Fruit fly (Drosophila melanogaster): ENCODE data around the gene CG4287.

Gene CG4287

DNA sequence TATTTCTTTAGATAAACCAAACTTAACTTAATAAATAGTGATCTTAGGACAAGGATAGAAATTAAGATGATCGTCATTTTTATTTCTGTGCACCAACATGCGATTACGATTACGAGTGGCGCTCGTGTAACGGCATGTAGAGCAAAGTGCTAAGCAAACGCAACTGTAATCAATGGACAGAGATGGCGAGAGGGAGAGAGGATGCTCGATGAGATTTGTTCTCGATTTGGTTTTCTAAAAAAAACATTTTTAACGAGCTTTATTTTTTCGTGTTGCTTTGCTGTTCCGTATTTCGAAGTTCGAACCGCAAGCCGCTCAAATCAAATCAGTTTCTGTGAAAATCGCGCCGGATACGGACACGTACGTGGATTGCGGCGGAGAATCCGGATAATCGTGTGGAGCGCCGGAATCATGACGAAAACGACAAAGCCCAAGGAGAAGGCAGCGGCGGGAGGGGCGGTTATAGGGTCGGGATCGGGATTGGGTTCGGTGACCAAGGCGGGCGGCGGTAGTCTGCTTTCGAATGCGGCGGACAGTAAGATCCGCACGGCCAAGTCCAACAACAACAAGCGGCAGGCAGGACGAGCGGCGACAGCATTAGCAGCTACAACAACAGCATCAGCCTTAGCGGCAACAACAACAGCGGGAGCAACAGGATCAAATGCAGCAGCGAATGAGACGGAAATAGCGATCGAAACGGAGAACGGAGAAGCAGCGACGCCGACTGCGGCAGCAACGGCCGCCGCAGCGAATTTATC, 30.3 kb upstream of the CG4287 start:
- TF ChIP-seq pan (optimal IDR thresholded peaks at IDR 0.05) (no peak), usp (GFP tag; optimal IDR thresholded peaks at IDR 0.05) (no peak), psq (optimal IDR thresholded peaks at IDR 0.05) (no peak), EcR (GFP tag; optimal IDR thresholded peaks at IDR 0.05) (no peak), CG8478 (optimal IDR thresholded peaks at IDR 0.05) (no peak), Dll (optimal IDR thresholded peaks at IDR 0.05) (no peak)

DNA sequence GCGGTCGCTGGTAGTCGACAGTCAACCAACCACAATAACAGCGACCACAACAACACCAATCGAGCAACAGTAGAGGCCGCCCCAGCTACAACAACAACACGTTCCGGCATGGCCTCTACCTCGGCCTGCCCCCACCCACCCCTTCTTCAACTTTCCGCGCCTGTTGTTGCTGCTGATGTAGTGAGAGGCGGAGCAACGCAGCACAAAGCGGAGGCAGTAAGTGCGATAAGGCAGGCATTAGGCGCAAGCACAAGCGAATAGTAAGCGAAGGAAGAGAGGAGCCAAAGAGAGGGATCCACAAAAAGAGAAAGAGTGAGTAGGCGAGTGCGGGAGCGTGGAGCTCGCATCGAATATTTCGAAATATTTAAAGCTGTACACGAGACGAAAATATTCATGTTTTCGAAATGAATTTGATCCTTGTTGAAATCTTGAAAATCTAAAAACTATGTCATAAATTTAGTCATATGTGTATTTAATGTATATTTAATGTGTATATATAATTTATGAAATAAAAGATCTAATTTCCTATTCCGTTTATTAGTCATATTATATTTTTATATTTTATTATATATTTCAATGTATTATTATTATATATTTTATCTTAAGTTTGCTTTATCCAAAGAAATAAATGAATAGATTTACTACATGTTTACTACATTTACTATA, 29.6 kb upstream of the CG4287 start:
- no peak for TF ChIP-seq EcR (GFP tag; optimal IDR thresholded peaks at IDR 0.05)

DNA sequence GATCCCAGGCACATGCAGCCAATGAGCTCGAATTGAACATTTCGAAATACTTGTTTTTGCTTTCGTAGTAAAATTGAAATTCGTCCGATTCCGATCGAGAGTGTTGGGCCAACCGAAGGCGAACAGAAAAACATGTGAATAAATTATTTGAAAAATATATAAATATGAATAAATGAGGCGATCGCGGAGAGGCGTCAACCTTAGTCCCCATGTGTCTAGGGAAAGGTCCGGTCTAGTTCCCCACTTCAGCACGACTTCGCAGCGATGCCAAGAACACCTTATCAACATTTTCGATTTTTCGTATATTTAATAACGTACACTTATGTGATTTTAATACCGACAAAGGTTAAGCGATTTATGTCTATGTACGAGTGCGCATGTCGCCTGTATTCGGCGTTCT, 27.9 kb upstream of the CG4287 start:
- no peak for TF ChIP-seq Dll (optimal IDR thresholded peaks at IDR 0.05)
- TF ChIP-seq EcR (GFP tag; optimal IDR thresholded peaks at IDR 0.05): no peak
- no peak for TF ChIP-seq pan (optimal IDR thresholded peaks at IDR 0.05)
- no peak for TF ChIP-seq psq (optimal IDR thresholded peaks at IDR 0.05)
- TF ChIP-seq usp (GFP tag; optimal IDR thresholded peaks at IDR 0.05): no peak
- TF ChIP-seq CG8478 (optimal IDR thresholded peaks at IDR 0.05): no peak

DNA sequence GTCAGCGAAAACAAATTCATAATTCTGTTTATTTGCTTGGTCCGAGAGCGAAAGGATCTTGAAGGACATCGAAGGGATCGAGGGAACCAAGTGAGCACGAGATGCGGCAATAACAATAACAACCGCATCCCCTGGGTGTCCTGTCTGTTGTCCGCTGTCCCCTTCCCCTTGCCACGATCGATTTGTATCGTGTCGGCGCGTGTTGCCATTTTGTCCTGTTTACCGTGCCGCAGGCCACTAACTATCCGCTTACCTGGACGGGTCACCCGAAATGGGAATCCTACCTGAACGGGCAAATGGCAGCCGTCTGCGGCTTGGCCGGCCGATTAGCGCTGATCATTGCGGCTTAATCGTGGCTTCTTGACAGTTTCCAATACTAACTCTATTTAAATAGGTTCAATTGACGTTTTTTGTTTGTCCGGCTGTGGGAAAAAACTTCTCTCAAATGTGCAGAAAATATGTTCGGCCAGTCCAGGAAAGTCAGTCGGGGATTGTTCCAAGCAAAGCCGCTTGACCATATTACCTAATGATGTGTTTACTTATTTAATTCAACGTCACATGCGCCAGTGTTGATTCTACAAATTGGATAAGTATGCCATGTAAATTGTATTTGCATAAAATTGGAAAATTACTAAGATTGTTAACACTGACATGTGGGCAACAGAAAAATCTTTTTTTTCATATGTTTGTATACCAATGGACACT, 25.7 kb upstream of the CG4287 start:
- TF ChIP-seq usp (GFP tag; optimal IDR thresholded peaks at IDR 0.05) (no peak), Dll (optimal IDR thresholded peaks at IDR 0.05) (no peak), EcR (GFP tag; optimal IDR thresholded peaks at IDR 0.05) (no peak), pan (optimal IDR thresholded peaks at IDR 0.05) (no peak), psq (optimal IDR thresholded peaks at IDR 0.05) (no peak), CG8478 (optimal IDR thresholded peaks at IDR 0.05) (no peak)

DNA sequence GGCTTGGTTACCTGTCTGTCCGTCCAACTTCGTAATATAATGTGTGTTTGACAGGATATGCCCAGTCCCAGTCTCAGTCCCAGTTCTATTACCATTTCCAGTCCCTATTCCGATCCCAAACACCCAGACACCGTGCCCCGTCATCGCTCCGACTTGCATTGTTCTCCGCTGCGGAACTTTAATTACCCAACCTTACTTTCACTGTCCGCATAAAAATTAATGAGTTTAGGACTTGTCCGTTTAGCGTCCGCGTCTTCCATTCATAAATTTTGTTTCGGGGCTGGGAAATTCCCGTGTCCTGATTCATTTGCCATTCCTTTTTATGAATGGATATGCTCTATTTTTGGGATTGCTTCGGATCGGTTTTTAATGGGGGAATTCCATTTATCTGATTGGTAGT, 24.7 kb upstream of the CG4287 start:
- TF ChIP-seq EcR (GFP tag; optimal IDR thresholded peaks at IDR 0.05): no peak
- no peak for TF ChIP-seq CG8478 (optimal IDR thresholded peaks at IDR 0.05)
- TF ChIP-seq Dll (optimal IDR thresholded peaks at IDR 0.05): no peak
- TF ChIP-seq usp (GFP tag; optimal IDR thresholded peaks at IDR 0.05): no peak
- no peak for TF ChIP-seq pan (optimal IDR thresholded peaks at IDR 0.05)
- TF ChIP-seq psq (optimal IDR thresholded peaks at IDR 0.05): no peak

DNA sequence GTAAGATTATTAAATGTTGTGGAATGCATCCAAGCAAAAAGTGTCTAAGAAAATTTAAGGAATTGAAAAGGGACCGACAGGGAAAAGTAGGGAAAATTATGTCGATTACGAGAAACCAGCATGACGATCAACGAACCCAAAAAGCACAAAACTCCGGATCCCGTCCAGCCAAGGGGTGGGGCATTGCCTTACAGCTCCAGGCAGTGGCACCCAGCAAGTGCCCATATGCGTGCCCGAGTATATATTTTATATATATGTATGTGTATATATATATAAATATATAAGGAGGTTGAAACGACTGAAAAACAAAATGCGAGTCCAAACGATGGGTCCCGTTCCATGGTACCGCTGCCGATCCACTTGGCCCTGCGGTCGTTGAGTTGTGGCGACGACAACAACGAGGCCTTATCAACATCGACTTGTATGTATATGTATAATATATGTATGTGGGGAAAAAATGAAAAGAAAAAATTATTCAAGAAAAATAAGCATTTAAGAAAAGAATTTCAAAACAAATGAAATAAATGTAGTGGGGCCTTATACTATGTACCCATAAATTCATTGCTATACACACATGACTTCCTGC, 23.5 kb upstream of the CG4287 start:
- no peak for TF ChIP-seq pan (optimal IDR thresholded peaks at IDR 0.05)
- TF ChIP-seq EcR (GFP tag; optimal IDR thresholded peaks at IDR 0.05): no peak
- TF ChIP-seq psq (optimal IDR thresholded peaks at IDR 0.05): no peak
- no peak for TF ChIP-seq usp (GFP tag; optimal IDR thresholded peaks at IDR 0.05)
- no peak for TF ChIP-seq Dll (optimal IDR thresholded peaks at IDR 0.05)
- no peak for TF ChIP-seq CG8478 (optimal IDR thresholded peaks at IDR 0.05)

DNA sequence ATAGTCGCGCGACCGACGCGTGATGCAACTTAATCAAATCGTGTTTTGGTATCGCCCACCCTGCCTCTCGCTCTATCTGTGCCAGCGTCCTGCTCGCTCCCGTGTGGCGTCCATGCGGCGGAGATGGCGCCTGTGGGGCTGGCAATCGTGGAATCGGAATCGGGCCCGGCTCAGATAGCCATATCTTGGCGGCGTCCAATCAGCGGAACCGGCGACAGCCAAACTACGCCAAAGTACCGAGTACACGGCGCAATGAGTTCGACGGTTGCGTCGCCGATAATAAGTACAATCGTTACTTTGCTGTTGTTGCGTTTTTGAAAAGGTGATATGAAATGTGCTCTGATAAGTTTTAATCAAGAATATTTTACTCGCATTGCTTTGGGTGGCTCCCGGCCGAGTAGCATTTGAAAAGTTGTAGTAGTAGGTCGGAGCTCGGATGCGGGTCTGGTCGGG, 22.1 kb upstream of the CG4287 start, which contains the start of gene srp:
srp (plus strand) TSS at position 391 of the 453 bp plus-strand sequence.
- TF ChIP-seq pan (optimal IDR thresholded peaks at IDR 0.05) (no peak), CG8478 (optimal IDR thresholded peaks at IDR 0.05) (no peak), usp (GFP tag; optimal IDR thresholded peaks at IDR 0.05) (no peak), EcR (GFP tag; optimal IDR thresholded peaks at IDR 0.05) (no peak), psq (optimal IDR thresholded peaks at IDR 0.05) (no peak), Dll (optimal IDR thresholded peaks at IDR 0.05) (no peak)

DNA sequence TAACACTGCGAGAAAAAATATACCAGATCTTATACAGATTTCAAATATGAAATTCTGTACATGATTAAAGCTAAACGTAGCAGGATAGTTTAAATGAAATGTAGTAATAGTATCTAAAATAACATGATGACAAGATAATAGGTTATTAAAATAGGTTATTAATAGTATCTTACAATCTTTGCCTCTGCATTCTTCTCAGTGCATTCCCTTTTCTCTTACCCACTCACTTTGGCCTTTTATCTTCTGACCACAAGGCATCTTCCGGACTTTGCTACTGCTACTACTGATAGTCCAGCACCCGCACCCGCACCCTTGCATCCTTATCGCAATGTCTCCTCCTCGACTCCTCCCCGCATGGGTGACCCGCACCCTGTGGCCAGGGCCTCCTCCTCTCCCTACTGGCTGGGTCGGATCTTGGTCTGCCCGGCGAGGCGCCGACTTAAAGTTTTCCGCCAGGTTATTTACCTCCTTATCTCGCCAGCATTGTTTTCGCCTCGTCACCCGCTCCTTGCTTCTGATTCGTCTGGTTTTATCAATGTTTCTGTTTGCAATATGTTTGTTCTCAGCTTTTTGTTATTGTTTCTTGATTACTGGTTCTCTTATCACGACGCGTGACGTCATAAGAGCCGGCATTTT, 20.9 kb upstream of the CG4287 start:
- no peak for TF ChIP-seq Dll (optimal IDR thresholded peaks at IDR 0.05)
- peak in 1 of 2 experiments; percentile 80 for TF ChIP-seq EcR (GFP tag; optimal IDR thresholded peaks at IDR 0.05)
- TF ChIP-seq pan (optimal IDR thresholded peaks at IDR 0.05): no peak
- no peak for TF ChIP-seq CG8478 (optimal IDR thresholded peaks at IDR 0.05)
- no peak for TF ChIP-seq usp (GFP tag; optimal IDR thresholded peaks at IDR 0.05)
- TF ChIP-seq psq (optimal IDR thresholded peaks at IDR 0.05): no peak

DNA sequence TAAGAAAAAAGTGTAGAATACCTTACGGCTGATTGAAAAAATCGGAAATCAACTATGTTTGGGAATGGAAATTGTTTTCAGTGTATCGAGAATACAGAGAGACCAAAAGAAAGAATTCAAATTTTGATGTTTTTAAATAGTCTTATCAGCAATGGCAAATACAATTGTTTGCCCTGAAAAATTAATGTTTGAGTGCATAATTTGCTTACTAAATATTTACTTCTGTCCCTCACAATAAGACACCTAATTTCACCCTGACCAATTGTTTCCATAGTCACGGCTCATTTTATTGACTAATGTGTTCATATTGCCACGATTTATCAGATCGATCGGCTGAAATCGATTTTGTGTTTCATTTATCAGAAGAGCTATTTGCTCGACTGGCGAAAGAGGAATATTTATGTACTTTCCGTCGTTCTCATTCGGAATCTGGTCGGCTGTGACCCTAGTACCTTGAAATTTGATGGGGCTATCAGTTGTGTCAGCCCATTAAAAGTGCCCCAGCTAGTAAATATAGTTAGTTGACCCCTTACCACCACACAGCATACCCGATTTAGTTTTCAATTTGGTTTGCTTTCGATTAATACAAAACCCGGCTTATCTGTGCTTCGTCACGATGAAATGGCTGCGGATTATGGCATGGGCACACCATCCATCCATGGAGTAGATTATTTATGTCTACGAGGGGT, 20.0 kb upstream of the CG4287 start:
- TF ChIP-seq EcR (GFP tag; optimal IDR thresholded peaks at IDR 0.05) (no peak), usp (GFP tag; optimal IDR thresholded peaks at IDR 0.05) (no peak), pan (optimal IDR thresholded peaks at IDR 0.05) (no peak), CG8478 (optimal IDR thresholded peaks at IDR 0.05) (no peak), psq (optimal IDR thresholded peaks at IDR 0.05) (no peak), Dll (optimal IDR thresholded peaks at IDR 0.05) (no peak)

DNA sequence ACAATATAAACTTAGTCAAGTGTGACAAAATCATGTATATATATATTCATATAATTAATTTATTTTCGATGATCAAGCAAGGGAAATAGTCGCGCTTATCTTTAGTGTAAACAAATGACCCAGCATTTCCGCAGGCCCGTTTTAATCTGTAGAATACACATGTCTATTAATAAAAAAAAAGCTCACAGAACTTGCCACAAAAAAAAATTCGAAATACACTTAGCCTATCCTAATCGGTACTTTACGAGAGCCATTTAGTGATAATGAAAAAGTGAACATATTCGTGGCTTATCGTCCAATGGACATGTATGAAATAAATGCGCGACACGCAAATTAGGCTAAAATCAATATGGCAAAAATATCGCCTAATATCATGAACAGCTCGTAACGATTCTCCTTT, 11.5 kb upstream of the CG4287 start:
- TF ChIP-seq psq (optimal IDR thresholded peaks at IDR 0.05): no peak
- no peak for TF ChIP-seq CG8478 (optimal IDR thresholded peaks at IDR 0.05)
- TF ChIP-seq Dll (optimal IDR thresholded peaks at IDR 0.05): no peak
- TF ChIP-seq EcR (GFP tag; optimal IDR thresholded peaks at IDR 0.05): no peak
- no peak for TF ChIP-seq usp (GFP tag; optimal IDR thresholded peaks at IDR 0.05)
- no peak for TF ChIP-seq pan (optimal IDR thresholded peaks at IDR 0.05)

DNA sequence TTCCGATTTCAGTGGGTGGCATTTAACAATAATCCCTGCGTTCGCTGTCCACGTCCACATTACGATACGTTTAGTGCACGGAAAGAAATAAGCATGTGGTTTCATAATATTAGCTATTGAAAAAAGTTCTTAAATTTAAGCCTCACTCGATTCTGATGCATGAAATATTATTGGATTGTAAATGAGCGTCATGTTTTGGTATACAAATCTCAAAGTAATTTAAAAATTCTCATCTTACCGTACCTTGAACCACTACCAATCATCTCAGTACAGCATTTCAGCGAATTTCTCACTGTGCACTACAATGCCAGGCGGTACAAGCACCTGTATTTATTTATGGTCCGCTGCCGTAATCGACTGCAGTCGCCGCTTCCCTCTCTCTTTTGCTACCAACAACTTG, 10.6 kb upstream of the CG4287 start:
- TF ChIP-seq EcR (GFP tag; optimal IDR thresholded peaks at IDR 0.05) (no peak), Dll (optimal IDR thresholded peaks at IDR 0.05) (no peak), psq (optimal IDR thresholded peaks at IDR 0.05) (no peak), CG8478 (optimal IDR thresholded peaks at IDR 0.05) (no peak), pan (optimal IDR thresholded peaks at IDR 0.05) (no peak)
